Worm (Caenorhabditis elegans): Measurements from ENCODE around the gene F15A4.10.

DNA sequence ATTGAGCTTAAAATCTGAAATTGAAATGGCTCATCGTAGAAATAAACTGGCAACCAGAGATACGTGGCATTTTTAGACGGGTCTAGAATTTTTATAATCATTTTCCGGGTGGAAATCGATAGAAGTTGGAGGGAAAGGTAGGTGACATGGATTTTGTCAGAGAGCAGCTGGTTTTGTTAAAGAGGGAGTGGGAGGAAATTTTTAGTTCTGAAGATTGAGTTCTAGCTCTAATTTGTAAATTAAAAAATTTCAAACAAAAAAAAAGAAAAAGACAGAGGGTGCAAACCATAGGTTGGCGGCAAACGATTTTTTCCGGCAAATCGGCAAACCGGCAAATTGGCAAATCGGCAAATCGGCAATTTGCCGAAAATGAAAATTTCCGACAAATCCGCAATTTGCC, 28.3 kb downstream of the F15A4.10 start, which contains the start of gene sre-32:
- no peak for TF ChIP-seq snpc-4 (tag; optimal IDR thresholded peaks at IDR 0.05)
- no peak for TF ChIP-seq fos-1 (tag; optimal IDR thresholded peaks at IDR 0.05)
- no peak for TF ChIP-seq fkh-10 (GFP tag; optimal IDR thresholded peaks at IDR 0.05)
- TF ChIP-seq C34B4.2 (tag; optimal IDR thresholded peaks at IDR 0.05), result no peak
- no peak for TF ChIP-seq isw-1 (GFP tag; IDR thresholded peaks at IDR 0.05)
- TF ChIP-seq lin-15B (tag; optimal IDR thresholded peaks at IDR 0.05), result no peak
- no peak for TF ChIP-seq mdl-1 (tag; optimal IDR thresholded peaks at IDR 0.05)
- TF ChIP-seq elt-3 (tag; optimal IDR thresholded peaks at IDR 0.05), result no peak
- no peak for TF ChIP-seq aha-1 (tag; optimal IDR thresholded peaks at IDR 0.05)
